Worm (Caenorhabditis elegans) whole organism, late embryonic: Measurements from ENCODE around the gene ref-1.

Experiments used
- ceh-45 ChIP-seq: fragments of 200-800 bp; sonication (Bioruptor generic); IDR thresholded peaks from 2 replicates; pipeline ENCODE4 v1.3.6; 2022; ENCODE audit warnings: missing genetic modification reagents, missing genetic modification characterization, missing compliant biosample characterization
- dve-1 ChIP-seq: sonication (generic microtip); optimal IDR thresholded peaks from 2 replicates; lab custom pipeline; 2017; ENCODE audit warnings: antibody characterized with exemption, mild to moderate bottlenecking, missing genetic modification characterization, missing compliant biosample characterization
- eyg-1 ChIP-seq: sonication (generic microtip); optimal IDR thresholded peaks from 2 replicates; lab custom pipeline; 2016; ENCODE audit warnings: missing genotype, missing genetic modification characterization, missing compliant biosample characterization
- fax-1 ChIP-seq: sonication (generic microtip); optimal IDR thresholded peaks from 2 replicates; lab custom pipeline; 2016; ENCODE audit warnings: missing genotype, missing genetic modification characterization, missing compliant biosample characterization
- fkh-10 ChIP-seq: fragments of 150-350 bp; optimal IDR thresholded peaks from 2 replicates; lab custom pipeline; 2014; ENCODE audit warnings: missing biosample characterization, missing genetic modification reagents, missing genetic modification characterization
- nhr-232 ChIP-seq: sonication (generic microtip); optimal IDR thresholded peaks from 2 replicates; lab custom pipeline; 2016; ENCODE audit warnings: missing genetic modification characterization, missing compliant biosample characterization
- pat-9 ChIP-seq: fragments of 200-800 bp; sonication (Bioruptor generic); optimal IDR thresholded peaks from 2 replicates; lab custom pipeline; 2018; ENCODE audit warnings: mild to moderate bottlenecking, missing genetic modification characterization, moderate library complexity, missing compliant biosample characterization
- pqm-1 ChIP-seq: sonication (generic microtip); optimal IDR thresholded peaks from 2 replicates; lab custom pipeline; 2016; ENCODE audit warnings: missing genetic modification characterization, missing compliant biosample characterization
- sdc-2 ChIP-seq: sonication (generic microtip); optimal IDR thresholded peaks from 2 replicates; lab custom pipeline; 2016; ENCODE audit warnings: missing genotype, missing genetic modification characterization, missing compliant biosample characterization
- sox-4 ChIP-seq: sonication (generic microtip); optimal IDR thresholded peaks from 2 replicates; lab custom pipeline; 2017; ENCODE audit warnings: mild to moderate bottlenecking, missing genetic modification characterization, inconsistent platforms, missing compliant biosample characterization
- syd-9 ChIP-seq: sonication (generic microtip); optimal IDR thresholded peaks from 2 replicates; lab custom pipeline; 2016; ENCODE audit warnings: mild to moderate bottlenecking, missing genetic modification characterization, moderate library complexity, missing compliant biosample characterization
- tbx-2 ChIP-seq: sonication (generic microtip); optimal IDR thresholded peaks from 2 replicates; lab custom pipeline; 2016; ENCODE audit warnings: missing genetic modification characterization, missing compliant biosample characterization
- tbx-7 ChIP-seq: sonication (generic microtip); optimal IDR thresholded peaks from 2 replicates; lab custom pipeline; 2016; ENCODE audit warnings: missing genotype, missing genetic modification characterization, missing compliant biosample characterization
- unc-3 ChIP-seq, 2 experiments: fragments of 200-800 bp in 1 of 2; sonication (Bioruptor generic) in 1 of 2; sonication (generic microtip) in 1 of 2; conservative IDR thresholded peaks in 1 of 2; optimal IDR thresholded peaks in 1 of 2; 2 replicates each; pipeline versions ENCODE4 v1.3.6 to Lab custom; 2016 to 2022; ENCODE audit warnings: missing compliant biosample characterization in 2 of 2, missing genetic modification characterization in 2 of 2, missing genetic modification reagents in 1 of 2

ce11 chrII:10198486-10198885 is 19.8 kb upstream of the ref-1 start:
- no peak for TF ChIP-seq fkh-10
- no peak for TF ChIP-seq eyg-1 (tag; lab: Kevin White, UChicago)
- no peak for TF ChIP-seq dve-1 (tag; lab: Kevin White, UChicago)
- no peak for TF ChIP-seq sdc-2
- TF ChIP-seq sox-4 (tag; lab: Kevin White, UChicago), result no peak
- TF ChIP-seq pat-9 (tag; lab: Kevin White, UChicago), result no peak
- TF ChIP-seq tbx-2, result no peak
- TF ChIP-seq nhr-232 (tag; lab: Kevin White, UChicago), result no peak
- no peak for TF ChIP-seq syd-9
- TF ChIP-seq ceh-45 (GFP tag; lab: Robert Waterston, UW), result no peak
- no peak for TF ChIP-seq fax-1 (tag; lab: Kevin White, UChicago)
- no peak for TF ChIP-seq tbx-7
- no peak for TF ChIP-seq pqm-1
- TF ChIP-seq unc-3 (GFP tag; conservative IDR thresholded peaks at IDR 0.05; lab: Robert Waterston, UW), result no peak
- TF ChIP-seq unc-3 (tag; optimal IDR thresholded peaks at IDR 0.05; lab: Kevin White, UChicago), result no peak
